Fruit fly (Drosophila melanogaster) whole organism, wandering third instar larva: Measurements from ENCODE around the gene Cyp311a1.

Experiments used
- Abd-B ChIP-seq: fragments of >200 bp; optimal IDR thresholded peaks from 2 replicates; lab custom pipeline; 2017; ENCODE audit warnings: missing biosample characterization, missing genetic modification characterization
- Dif ChIP-seq: fragments of 200-275, 200-300 bp; sonication (Bioruptor generic); optimal IDR thresholded peaks from 2 replicates; lab custom pipeline; 2018; ENCODE audit warnings: missing biosample characterization, missing genetic modification characterization; ENCODE audit not compliant: partially characterized antibody
- GATAd ChIP-seq: sonication (Bioruptor generic); optimal IDR thresholded peaks from 2 replicates; lab custom pipeline; 2016; ENCODE audit warnings: missing biosample characterization, missing genetic modification characterization
- Hr78 ChIP-seq: fragments of >200 bp; optimal IDR thresholded peaks from 2 replicates; lab custom pipeline; 2017; ENCODE audit warnings: missing biosample characterization, missing genetic modification characterization
- Hr83 ChIP-seq: fragments of 200-300 bp; sonication (Bioruptor generic); optimal IDR thresholded peaks from 2 replicates; lab custom pipeline; 2016; ENCODE audit warnings: missing biosample characterization, mild to moderate bottlenecking, missing genetic modification characterization, moderate library complexity; ENCODE audit not compliant: poor library complexity, severe bottlenecking
- Rel ChIP-seq, 2 experiments: fragments of 200-800 bp; sonication (Bioruptor generic) in 1 of 2; optimal IDR thresholded peaks; 2 replicates in 1 of 2; 3 replicates in 1 of 2; lab custom pipeline; 2016 to 2019; ENCODE audit warnings: mild to moderate bottlenecking in 2 of 2, missing biosample characterization in 2 of 2, missing genetic modification characterization in 2 of 2, moderate library complexity in 1 of 2
- foxo ChIP-seq, 2 experiments: fragments of 200-800 bp; sonication (Bioruptor generic); optimal IDR thresholded peaks; 2 replicates in 1 of 2; 3 replicates in 1 of 2; lab custom pipeline; 2016 to 2017; ENCODE audit warnings: missing biosample characterization in 2 of 2, missing genetic modification characterization in 2 of 2
- h ChIP-seq: fragments of 200-800 bp; sonication (Bioruptor generic); optimal IDR thresholded peaks from 3 replicates; lab custom pipeline; 2016; ENCODE audit warnings: missing biosample characterization, mild to moderate bottlenecking, missing genetic modification characterization
- jim ChIP-seq: fragments of 175-275, 200-325 bp; sonication (Bioruptor generic); optimal IDR thresholded peaks from 2 replicates; lab custom pipeline; 2016; ENCODE audit warnings: missing biosample characterization, mild to moderate bottlenecking, missing genetic modification characterization
- pan ChIP-seq: fragments of >200 bp; optimal IDR thresholded peaks from 2 replicates; lab custom pipeline; 2017
- psq ChIP-seq: fragments of 200-800 bp; sonication (Bioruptor generic); optimal IDR thresholded peaks from 3 replicates; lab custom pipeline; 2017; ENCODE audit warnings: missing biosample characterization, mild to moderate bottlenecking, missing genetic modification characterization, moderate library complexity
- sv ChIP-seq: fragments of 200-800 bp; sonication (Bioruptor generic); optimal IDR thresholded peaks from 3 replicates; lab custom pipeline; 2016; ENCODE audit warnings: missing biosample characterization, missing genetic modification characterization
- usp ChIP-seq: fragments of >200 bp; optimal IDR thresholded peaks from 2 replicates; lab custom pipeline; 2017; ENCODE audit warnings: missing biosample characterization, missing genetic modification characterization

- TF ChIP-seq pan (lab: Kevin White, UChicago), result no peak
- peak; percentile 54 for TF ChIP-seq psq (GFP tag; lab: Kevin White, UChicago)
- no peak for TF ChIP-seq GATAd
- TF ChIP-seq Hr83, result no peak
- TF ChIP-seq sv (GFP tag; lab: Kevin White, UChicago), result no peak
- no peak for TF ChIP-seq Hr78 (GFP tag; lab: Kevin White, UChicago)
- TF ChIP-seq Dif (GFP tag; lab: Kevin White, UChicago), result no peak
- no peak for TF ChIP-seq h (GFP tag; lab: Kevin White, UChicago)
- TF ChIP-seq usp (GFP tag; lab: Kevin White, UChicago), result no peak
- peak in 1 of 2 experiments; percentile 54 for TF ChIP-seq foxo (GFP tag; optimal IDR thresholded peaks at IDR 0.05; lab: Kevin White, UChicago)
- TF ChIP-seq Abd-B (GFP tag; lab: Kevin White, UChicago), result no peak
- no peak for TF ChIP-seq Rel (GFP tag; optimal IDR thresholded peaks at IDR 0.05; lab: Kevin White, UChicago)
- no peak for TF ChIP-seq Rel (tag; optimal IDR thresholded peaks at IDR 0.05; lab: Kevin White, UChicago)
- no peak for TF ChIP-seq jim
Observed at dm6 chrX:12004395-12004768, 26.9 kb downstream of the Cyp311a1 start.
